Fruit fly (Drosophila melanogaster): ENCODE measurements around the gene OXA1L.

Gene OXA1L

dm6 chr3L:10855419-10856213, 30.7 kb downstream of the OXA1L start (continued):
- TF ChIP-seq Kr (GFP tag; optimal IDR thresholded peaks at IDR 0.05) (no peak), CG7963 (GFP tag; IDR thresholded peaks at IDR 0.05; ENCODE audit: partially characterized antibody) (no peak), CG4854 (GFP tag; optimal IDR thresholded peaks at IDR 0.05) (no peak), CG17186 (GFP tag; optimal IDR thresholded peaks at IDR 0.05) (peak; percentile 28), CG10209 (GFP tag; optimal IDR thresholded peaks at IDR 0.05) (peak; percentile 89), Sry-δ (GFP tag; optimal IDR thresholded peaks at IDR 0.05) (no peak), gsb-n (tag; optimal IDR thresholded peaks at IDR 0.05) (peak; percentile 90), pum (GFP tag; optimal IDR thresholded peaks at IDR 0.05) (peak; percentile 13), p53 (GFP tag; optimal IDR thresholded peaks at IDR 0.05) (no peak), CG11560 (tag; IDR thresholded peaks at IDR 0.05) (peak; percentile 70; the same call in 1 of the 3 replicates), Ets65A (GFP tag) (no peak), slbo (GFP tag; IDR thresholded peaks at IDR 0.05) (peak; percentile 86), CG1529 (GFP tag; optimal IDR thresholded peaks at IDR 0.05) (peak; percentile 76), Chrac-16 (GFP tag; optimal IDR thresholded peaks at IDR 0.05) (peak; percentile 88), CG6272 (GFP tag; IDR thresholded peaks at IDR 0.05) (peak; percentile 67), CG11695 (GFP tag; IDR thresholded peaks at IDR 0.05) (peak; percentile 88), Deaf1 (tag; optimal IDR thresholded peaks at IDR 0.05) (peak; percentile 48), Dip3 (GFP tag; optimal IDR thresholded peaks at IDR 0.05) (peak; percentile 12), dmrt11E (tag; optimal IDR thresholded peaks at IDR 0.05) (peak; percentile 93), tin (GFP tag; optimal IDR thresholded peaks at IDR 0.05) (peak; percentile 78), run (tag; optimal IDR thresholded peaks at IDR 0.05) (peak; percentile 55), Ets97D (GFP tag; optimal IDR thresholded peaks at IDR 0.05) (no peak), hth (optimal IDR thresholded peaks at IDR 0.05) (no peak), btn (GFP tag; optimal IDR thresholded peaks at IDR 0.05) (no peak), ham (GFP tag; IDR thresholded peaks at IDR 0.05) (no peak), CG2875 (GFP tag; optimal IDR thresholded peaks at IDR 0.05) (peak; percentile 84), CG6175 (GFP tag; IDR thresholded peaks at IDR 0.05) (no peak), tgo (GFP tag; IDR thresholded peaks at IDR 0.05) (peak; percentile 89), hbn (GFP tag; IDR thresholded peaks at IDR 0.05; ENCODE audit: partially characterized antibody) (no peak), insv (GFP tag; optimal IDR thresholded peaks at IDR 0.05) (peak in 1 of 2 experiments; percentile 14), gfzf (GFP tag; optimal IDR thresholded peaks at IDR 0.05) (no peak), CG13123 (GFP tag; optimal IDR thresholded peaks at IDR 0.05) (peak; percentile 45), CG1024 (GFP tag; IDR thresholded peaks at IDR 0.05) (peak; percentile 39; the same call in 1 of the 2 replicates), Rfx (GFP tag; IDR thresholded peaks at IDR 0.05) (peak; percentile 75), Nf-YB (GFP tag; optimal IDR thresholded peaks at IDR 0.05) (peak; percentile 73), Ravus (GFP tag; IDR thresholded peaks at IDR 0.05) (peak; percentile 41), Oaz (GFP tag; IDR thresholded peaks at IDR 0.05) (peak; percentile 40), stc (GFP tag; IDR thresholded peaks at IDR 0.05) (peak; percentile 86), CG11504 (tag; optimal IDR thresholded peaks at IDR 0.05) (peak; percentile 90), eyg (GFP tag; optimal IDR thresholded peaks at IDR 0.05) (no peak), zfh2 (GFP tag; optimal IDR thresholded peaks at IDR 0.05) (no peak), HLH4C (GFP tag; IDR thresholded peaks at IDR 0.05; ENCODE audit: partially characterized antibody) (no peak), CG16863 (GFP tag; optimal IDR thresholded peaks at IDR 0.05) (no peak), ro (GFP tag; IDR thresholded peaks at IDR 0.05) (peak; percentile 88), kay (GFP tag; optimal IDR thresholded peaks at IDR 0.05) (peak; percentile 11), amos (GFP tag; IDR thresholded peaks at IDR 0.05; ENCODE audit: partially characterized antibody) (0 out of 2 replicates have a peak, but pooled peaks have one; percentile 5), CG14014 (GFP tag; IDR thresholded peaks at IDR 0.05) (peak; percentile 82), Asciz (GFP tag; optimal IDR thresholded peaks at IDR 0.05) (peak; percentile 85), CG12299 (tag; optimal IDR thresholded peaks at IDR 0.05) (peak; percentile 81), Dref (GFP tag; IDR thresholded peaks at IDR 0.05) (0 out of 2 replicates have a peak, but pooled peaks have one; percentile 11)
